Fruit fly (Drosophila melanogaster) whole organism, prepupa: ENCODE measurements around the gene CG32726.

Source experiments
- Blimp-1 ChIP-seq: fragments of 200-800 bp; sonication (Bioruptor generic); optimal IDR thresholded peaks from 3 replicates; lab custom pipeline; 2017; ENCODE audit warnings: missing biosample characterization, missing genetic modification characterization, mild to moderate bottlenecking, moderate library complexity, missing genetic modification reagents
- CG15336 ChIP-seq: fragments of 200-800 bp; sonication (Bioruptor generic); IDR thresholded peaks from 2 replicates; pipeline ENCODE4 v1.3.6; 2022; ENCODE audit warnings: missing biosample characterization, missing genetic modification characterization
- CG3919 ChIP-seq: fragments of 200-800 bp; sonication (Bioruptor generic); optimal IDR thresholded peaks from 3 replicates; lab custom pipeline; 2016; ENCODE audit warnings: missing biosample characterization, missing genetic modification characterization
- Met ChIP-seq: fragments of 200-800 bp; sonication (Bioruptor generic); optimal IDR thresholded peaks from 3 replicates; lab custom pipeline; 2016; ENCODE audit warnings: missing biosample characterization, missing genetic modification characterization
- acj6 ChIP-seq: fragments of 200-800 bp; sonication (Bioruptor generic); optimal IDR thresholded peaks from 3 replicates; lab custom pipeline; 2016; ENCODE audit warnings: missing biosample characterization, missing genetic modification characterization
- dac ChIP-seq: fragments of 200-800 bp; sonication (Bioruptor generic); optimal IDR thresholded peaks from 2 replicates; lab custom pipeline; 2017; ENCODE audit warnings: missing biosample characterization, mild to moderate bottlenecking, missing genetic modification characterization
- fkh ChIP-seq: fragments of 200-800 bp; sonication (Bioruptor generic); optimal IDR thresholded peaks from 3 replicates; lab custom pipeline; 2017; ENCODE audit warnings: missing biosample characterization, mild to moderate bottlenecking, missing genetic modification characterization, moderate library complexity

DNA sequence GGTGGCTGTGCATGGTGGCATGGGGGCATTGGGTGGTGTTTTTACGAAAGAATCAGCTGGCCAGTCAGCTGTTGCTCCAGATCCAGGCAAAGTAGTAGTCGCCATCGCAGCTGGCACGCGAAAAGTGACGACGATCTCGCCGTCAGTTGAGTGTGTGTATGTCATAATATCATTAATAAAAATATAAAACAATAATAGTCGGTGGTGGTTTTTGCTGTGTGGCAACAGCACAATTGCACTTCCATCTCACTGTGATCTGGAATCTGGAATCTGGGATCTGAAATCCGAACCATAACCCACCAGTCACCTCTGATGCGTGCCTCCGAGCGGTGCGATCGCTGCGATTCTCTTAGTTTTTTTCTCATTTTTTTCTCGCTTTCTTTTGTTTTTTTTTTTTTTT, 7.2 kb downstream of the CG32726 start, which contains the start of gene rumpel:
- no peak for TF ChIP-seq Blimp-1 (GFP tag; lab: Kevin White, UChicago)
- TF ChIP-seq acj6 (GFP tag; lab: Kevin White, UChicago) = no peak
- no peak for TF ChIP-seq CG3919 (GFP tag; lab: Kevin White, UChicago)
- no peak for TF ChIP-seq dac (GFP tag; lab: Kevin White, UChicago)
- TF ChIP-seq Met (GFP tag; lab: Kevin White, UChicago) = no peak
- no peak for TF ChIP-seq fkh
- no peak for TF ChIP-seq CG15336 (GFP tag; lab: Robert Waterston, UW)
